Worm (Caenorhabditis elegans) whole organism, dauer: ENCODE measurements around the gene R07E3.4.

Experiments used
- unc-62 ChIP-seq: sonication (generic microtip); optimal IDR thresholded peaks from 2 replicates; lab custom pipeline; 2017; ENCODE audit warnings: missing biosample characterization, missing genetic modification reagents, missing genetic modification characterization

Gene R07E3.4

ce11 chrX:10327323-10328022 is 5.7 kb downstream of the R07E3.4 start, which contains the start of gene acl-5:
TSS of gene acl-5 (minus strand) at chrX:10327456.
- no peak for TF ChIP-seq unc-62 (GFP tag; lab: Kevin White, UChicago)

ce11 chrX:10321401-10321800 is 11.8 kb downstream of the R07E3.4 start:
- no peak for TF ChIP-seq unc-62 (GFP tag; lab: Kevin White, UChicago)

ce11 chrX:10319653-10320052 is 13.5 kb downstream of the R07E3.4 start:
- TF ChIP-seq unc-62 (GFP tag; lab: Kevin White, UChicago), result no peak

ce11 chrX:10318437-10318836 is 14.7 kb downstream of the R07E3.4 start:
- TF ChIP-seq unc-62 (GFP tag; lab: Kevin White, UChicago), result no peak

ce11 chrX:10317565-10317964 is 15.6 kb downstream of the R07E3.4 start, which contains the start of gene R07E3.6:
TSS of gene R07E3.6 (plus strand) at chrX:10317722.
- no peak for TF ChIP-seq unc-62 (GFP tag; lab: Kevin White, UChicago)

ce11 chrX:10315905-10316304 is 17.2 kb downstream of the R07E3.4 start, which contains the start of gene F41E7.9:
TSS of gene F41E7.9 (minus strand) at chrX:10316005.
- no peak for TF ChIP-seq unc-62 (GFP tag; lab: Kevin White, UChicago)

ce11 chrX:10310366-10310765 is 22.8 kb downstream of the R07E3.4 start, which contains the start of gene F41E7.6:
TSS of gene F41E7.6 (minus strand) at chrX:10310466.
- no peak for TF ChIP-seq unc-62 (GFP tag; lab: Kevin White, UChicago)

ce11 chrX:10307495-10307894 is 25.7 kb downstream of the R07E3.4 start, which contains the start of gene F41E7.7:
TSS of gene F41E7.7 (plus strand) at chrX:10307795.
- TF ChIP-seq unc-62 (GFP tag; lab: Kevin White, UChicago), result no peak

- TF ChIP-seq unc-62 (GFP tag; lab: Kevin White, UChicago), result no peak
Observed at ce11 chrX:10306923-10307322, 26.2 kb downstream of the R07E3.4 start.

ce11 chrX:10306289-10306688 is 26.9 kb downstream of the R07E3.4 start, which contains the start of gene cnc-8:
TSS of gene cnc-8 (plus strand) at chrX:10306595.
- TF ChIP-seq unc-62 (GFP tag; lab: Kevin White, UChicago), result no peak

- TF ChIP-seq unc-62 (GFP tag; lab: Kevin White, UChicago), result no peak
Observed at ce11 chrX:10304178-10304577, 29.0 kb downstream of the R07E3.4 start, which contains the start of gene fipr-21. TSS of gene fipr-21 (plus strand) at chrX:10304529.

- no peak for TF ChIP-seq unc-62 (GFP tag; lab: Kevin White, UChicago)
Observed at ce11 chrX:10302430-10302829, 30.7 kb downstream of the R07E3.4 start, which contains the start of gene fip-5. TSS of gene fip-5 (plus strand) at chrX:10302741.

- TF ChIP-seq unc-62 (GFP tag; lab: Kevin White, UChicago), result no peak
Observed at ce11 chrX:10301920-10302319, 31.2 kb downstream of the R07E3.4 start.

- TF ChIP-seq unc-62 (GFP tag; lab: Kevin White, UChicago), result no peak
Observed at ce11 chrX:10297410-10297809, 35.7 kb downstream of the R07E3.4 start.

- no peak for TF ChIP-seq unc-62 (GFP tag; lab: Kevin White, UChicago)
Observed at ce11 chrX:10285634-10286033, 47.5 kb downstream of the R07E3.4 start, which contains the start of gene npr-6. TSS of gene npr-6 (minus strand) at chrX:10285734.
